Fruit fly (Drosophila melanogaster) whole organism, embryonic: Measurements from ENCODE around the gene CG6142.

Experiments used
- Adf1 ChIP-seq: fragments of 200-800 bp; sonication (Bioruptor generic); IDR thresholded peaks from 2 replicates; pipeline ENCODE4 v1.3.6; 2022; ENCODE audit warnings: missing biosample characterization, missing genetic modification characterization
- Asciz ChIP-seq: fragments of 200-800 bp; sonication (Bioruptor generic); optimal IDR thresholded peaks from 2 replicates; lab custom pipeline; 2017; ENCODE audit warnings: missing biosample characterization, mild to moderate bottlenecking, missing genetic modification characterization, missing genetic modification reagents
- Atf6 ChIP-seq: fragments of 200-800 bp; sonication (Bioruptor generic); IDR thresholded peaks from 2 replicates; pipeline ENCODE4 v1.3.6; 2022; ENCODE audit warnings: missing biosample characterization, missing genetic modification characterization
- CG10431 ChIP-seq: fragments of 200-800 bp; sonication (Bioruptor generic); optimal IDR thresholded peaks from 3 replicates; lab custom pipeline; 2018; ENCODE audit warnings: missing biosample characterization, mild to moderate bottlenecking, missing genetic modification characterization
- CG10654 ChIP-seq: fragments of 200-800 bp; sonication (Bioruptor generic); optimal IDR thresholded peaks from 2 replicates; lab custom pipeline; 2016; ENCODE audit warnings: missing biosample characterization, missing genetic modification characterization
- CG11247 ChIP-seq: fragments of 200-800 bp; sonication (Bioruptor generic); IDR thresholded peaks from 2 replicates; pipeline ENCODE4 v1.3.6; 2022; ENCODE audit warnings: missing biosample characterization, missing genetic modification characterization
- CG11504 ChIP-seq: fragments of 200-800 bp; sonication (Bioruptor generic); optimal IDR thresholded peaks from 3 replicates; lab custom pipeline; 2019; ENCODE audit warnings: missing biosample characterization, mild to moderate bottlenecking, missing genetic modification characterization, moderate library complexity
- CG1603 ChIP-seq: fragments of 200-800 bp; sonication (Bioruptor generic); optimal IDR thresholded peaks from 2 replicates; lab custom pipeline; 2019; ENCODE audit warnings: missing biosample characterization, mild to moderate bottlenecking, missing genetic modification characterization, moderate library complexity
- CG16863 ChIP-seq: fragments of 200-800 bp; sonication (Bioruptor generic); optimal IDR thresholded peaks from 3 replicates; lab custom pipeline; 2016; ENCODE audit warnings: missing biosample characterization, missing genetic modification characterization
- CG17186 ChIP-seq: fragments of 200-800 bp; sonication (Bioruptor generic); optimal IDR thresholded peaks from 3 replicates; lab custom pipeline; 2017; ENCODE audit warnings: missing biosample characterization, missing genetic modification reagents, missing genetic modification characterization
- CG2116 ChIP-seq: fragments of 200-800 bp; sonication (Bioruptor generic); optimal IDR thresholded peaks from 3 replicates; lab custom pipeline; 2018; ENCODE audit warnings: missing biosample characterization, mild to moderate bottlenecking, missing genetic modification characterization
- CG2712 ChIP-seq: fragments of 200-800 bp; optimal IDR thresholded peaks from 3 replicates; lab custom pipeline; 2019; ENCODE audit warnings: missing biosample characterization, mild to moderate bottlenecking, missing genetic modification characterization, moderate library complexity
- CG2889 ChIP-seq: fragments of 200-800 bp; sonication (Bioruptor generic); IDR thresholded peaks from 3 replicates; pipeline ENCODE4 v1.3.6; 2022; ENCODE audit warnings: missing biosample characterization, missing genetic modification characterization
- CG31224 ChIP-seq: fragments of 200-800 bp; sonication (Bioruptor generic); IDR thresholded peaks from 2 replicates; pipeline ENCODE4 v1.3.6; 2022; ENCODE audit warnings: missing biosample characterization, missing genetic modification characterization
- CG32767 ChIP-seq: fragments of 200-800 bp; sonication (Bioruptor generic); IDR thresholded peaks from 2 replicates; pipeline ENCODE4 v1.3.6; 2022; ENCODE audit warnings: missing biosample characterization, missing genetic modification characterization
- CG3407 ChIP-seq: fragments of 200-800 bp; sonication (Bioruptor generic); optimal IDR thresholded peaks from 2 replicates; lab custom pipeline; 2018; ENCODE audit warnings: missing biosample characterization, mild to moderate bottlenecking, missing genetic modification characterization
- CG4424 ChIP-seq: fragments of 200-800 bp; sonication (Bioruptor generic); optimal IDR thresholded peaks from 3 replicates; lab custom pipeline; 2016; ENCODE audit warnings: missing biosample characterization, missing genetic modification characterization
- CG7928 ChIP-seq: fragments of 200-800 bp; sonication (Bioruptor generic); optimal IDR thresholded peaks from 2 replicates; lab custom pipeline; 2017; ENCODE audit warnings: missing biosample characterization, mild to moderate bottlenecking, missing genetic modification characterization
- CG8924 ChIP-seq: fragments of 200-800 bp; optimal IDR thresholded peaks from 3 replicates; lab custom pipeline; 2019; ENCODE audit warnings: missing biosample characterization, mild to moderate bottlenecking, missing genetic modification characterization, moderate library complexity
- CG9215 ChIP-seq: fragments of 200-800 bp; sonication (Bioruptor generic); IDR thresholded peaks from 2 replicates; pipeline ENCODE4 v1.3.6; 2022; ENCODE audit warnings: missing biosample characterization, missing genetic modification characterization
- CG9797 ChIP-seq: fragments of 200-800 bp; sonication (Bioruptor generic); optimal IDR thresholded peaks from 3 replicates; lab custom pipeline; 2018; ENCODE audit warnings: missing biosample characterization, mild to moderate bottlenecking, missing genetic modification characterization
- CG9876 ChIP-seq: fragments of 200-800 bp; sonication (Bioruptor generic); optimal IDR thresholded peaks from 2 replicates; lab custom pipeline; 2016; ENCODE audit warnings: missing biosample characterization, missing genetic modification characterization
- CrebB ChIP-seq: fragments of 200-800 bp; sonication (Bioruptor generic); optimal IDR thresholded peaks from 3 replicates; lab custom pipeline; 2018; ENCODE audit warnings: missing biosample characterization, mild to moderate bottlenecking, missing genetic modification characterization
- HHEX ChIP-seq: fragments of 200-800 bp; sonication (Bioruptor generic); optimal IDR thresholded peaks from 3 replicates; lab custom pipeline; 2017; ENCODE audit warnings: missing biosample characterization, mild to moderate bottlenecking, missing genetic modification characterization, missing genetic modification reagents
- HLH3B ChIP-seq: fragments of 200-800 bp; sonication (Bioruptor generic); IDR thresholded peaks from 2 replicates; pipeline ENCODE4 v1.3.6; 2022; ENCODE audit warnings: missing biosample characterization, missing genetic modification characterization
- HmgD ChIP-seq: fragments of 200-800 bp; sonication (Bioruptor generic); optimal IDR thresholded peaks from 3 replicates; lab custom pipeline; 2016; ENCODE audit warnings: missing biosample characterization, missing genetic modification characterization
- Hr78 ChIP-seq, 2 experiments: fragments of 200-800 bp in 1 of 2; fragments of >200 bp in 1 of 2; sonication (Bioruptor generic) in 1 of 2; optimal IDR thresholded peaks; 2 replicates each; lab custom pipeline; 2017 to 2019; ENCODE audit warnings: missing biosample characterization in 2 of 2, missing genetic modification characterization in 2 of 2, mild to moderate bottlenecking in 1 of 2, moderate library complexity in 1 of 2
- Jarid2 ChIP-seq: fragments of 200-800 bp; sonication (Bioruptor generic); optimal IDR thresholded peaks from 3 replicates; lab custom pipeline; 2017; ENCODE audit warnings: mild to moderate bottlenecking, missing biosample characterization, missing genetic modification reagents, missing genetic modification characterization
- Mad ChIP-seq: fragments of 200-800 bp; sonication (Bioruptor generic); optimal IDR thresholded peaks from 2 replicates; lab custom pipeline; 2016; ENCODE audit warnings: missing biosample characterization, missing genetic modification characterization
- Neu2 ChIP-seq: fragments of 200-800 bp; sonication (Bioruptor generic); optimal IDR thresholded peaks from 3 replicates; lab custom pipeline; 2016; ENCODE audit warnings: missing biosample characterization, missing genetic modification characterization, borderline replicate concordance
- PHDP ChIP-seq: fragments of 200-800 bp; sonication (Bioruptor generic); optimal IDR thresholded peaks from 3 replicates; lab custom pipeline; 2018; ENCODE audit warnings: missing biosample characterization, mild to moderate bottlenecking, missing genetic modification characterization, moderate library complexity
- Side ChIP-seq: fragments of 200-800 bp; sonication (Bioruptor generic); optimal IDR thresholded peaks from 2 replicates; lab custom pipeline; 2016; ENCODE audit warnings: missing biosample characterization, missing genetic modification characterization
- Sry-δ ChIP-seq: fragments of 200-800 bp; sonication (Bioruptor generic); optimal IDR thresholded peaks from 2 replicates; lab custom pipeline; 2016; ENCODE audit warnings: missing biosample characterization, missing genetic modification characterization
- ash1 ChIP-seq: fragments of 200-800 bp; sonication (Bioruptor generic); optimal IDR thresholded peaks from 2 replicates; lab custom pipeline; 2018; ENCODE audit warnings: missing biosample characterization, mild to moderate bottlenecking, missing genetic modification characterization
- btn ChIP-seq: fragments of 200-800 bp; sonication (Bioruptor generic); optimal IDR thresholded peaks from 2 replicates; lab custom pipeline; 2016; ENCODE audit warnings: missing biosample characterization, missing genetic modification characterization
- gem ChIP-seq: fragments of 200-800 bp; sonication (Bioruptor generic); optimal IDR thresholded peaks from 2 replicates; lab custom pipeline; 2019; ENCODE audit warnings: missing biosample characterization, mild to moderate bottlenecking, missing genetic modification characterization, moderate library complexity
- jigr1 ChIP-seq: fragments of 200-800 bp; sonication (Bioruptor generic); IDR thresholded peaks from 3 replicates; pipeline ENCODE4 v1.3.6; 2022; ENCODE audit warnings: missing biosample characterization, missing genetic modification characterization
- lilli ChIP-seq: fragments of 200-800 bp; sonication (Bioruptor generic); optimal IDR thresholded peaks from 3 replicates; lab custom pipeline; 2016; ENCODE audit warnings: missing biosample characterization, missing genetic modification characterization
- lola ChIP-seq, 3 experiments: fragments of >200 bp in 2 of 3; fragments of 200-800 bp in 1 of 3; sonication (Bioruptor generic) in 1 of 3; optimal IDR thresholded peaks; 2 replicates each; lab custom pipeline; 2017 to 2019; ENCODE audit warnings: missing biosample characterization in 3 of 3, missing genetic modification characterization in 3 of 3, mild to moderate bottlenecking in 1 of 3, moderate library complexity in 1 of 3
- nmo ChIP-seq: fragments of 200-800 bp; sonication (Bioruptor generic); optimal IDR thresholded peaks from 2 replicates; lab custom pipeline; 2018; ENCODE audit warnings: missing biosample characterization, mild to moderate bottlenecking, missing genetic modification characterization, moderate library complexity
- onecut ChIP-seq: fragments of 200-800 bp; sonication (Bioruptor generic); IDR thresholded peaks from 2 replicates; pipeline ENCODE4 v1.3.6; 2022; ENCODE audit warnings: missing biosample characterization, missing genetic modification characterization
- sqz ChIP-seq: fragments of 200-800 bp; sonication (Bioruptor generic); optimal IDR thresholded peaks from 3 replicates; lab custom pipeline; 2018; ENCODE audit warnings: missing biosample characterization, mild to moderate bottlenecking, missing genetic modification characterization
- sr ChIP-seq: fragments of 200-800 bp; sonication (Bioruptor generic); IDR thresholded peaks from 3 replicates; pipeline ENCODE4 v1.3.6; 2022; ENCODE audit warnings: missing biosample characterization, missing genetic modification characterization
- sug ChIP-seq: fragments of 200-800 bp; optimal IDR thresholded peaks from 2 replicates; lab custom pipeline; 2019; ENCODE audit warnings: missing biosample characterization, mild to moderate bottlenecking, missing genetic modification characterization, moderate library complexity
- tna ChIP-seq: fragments of 200-800 bp; sonication (Bioruptor generic); IDR thresholded peaks from 2 replicates; pipeline ENCODE4 v1.3.6; 2022; ENCODE audit warnings: missing biosample characterization, missing genetic modification characterization; ENCODE audit not compliant: partially characterized antibody
- toy ChIP-seq: fragments of 200-800 bp; sonication (Bioruptor generic); IDR thresholded peaks from 2 replicates; pipeline ENCODE4 v1.3.6; 2022; ENCODE audit warnings: missing biosample characterization, missing genetic modification characterization
- vnd ChIP-seq: fragments of 200-800 bp; sonication (Bioruptor generic); IDR thresholded peaks from 3 replicates; pipeline ENCODE4 v1.3.6; 2022; ENCODE audit warnings: missing biosample characterization, missing genetic modification characterization; ENCODE audit not compliant: partially characterized antibody
- zen ChIP-seq: fragments of 200-800 bp; sonication (Bioruptor generic); optimal IDR thresholded peaks from 3 replicates; lab custom pipeline; 2018; ENCODE audit warnings: missing biosample characterization, mild to moderate bottlenecking, missing genetic modification characterization, moderate library complexity
- zf30C ChIP-seq: fragments of 200-800 bp; sonication (Bioruptor generic); optimal IDR thresholded peaks from 3 replicates; lab custom pipeline; 2018; ENCODE audit warnings: missing biosample characterization, mild to moderate bottlenecking, missing genetic modification characterization
- zfh1 ChIP-seq: fragments of 200-800 bp; sonication (Bioruptor generic); IDR thresholded peaks from 3 replicates; pipeline ENCODE4 v1.3.6; 2022; ENCODE audit warnings: missing biosample characterization, missing genetic modification characterization

CG6142 gene

dm6 chr3R:26105924-26106494 lies 26.9 kb upstream of the CG6142 start (continued):
- TF ChIP-seq Sry-δ (GFP tag; lab: Kevin White, UChicago) (no peak), PHDP (peak; percentile 52), zf30C (no peak), sqz (no peak), CG3407 (peak; percentile 9), zfh1 (GFP tag; lab: Robert Waterston, UW) (peak; percentile 65), vnd (no peak), onecut (GFP tag; lab: Robert Waterston, UW) (peak; percentile 4; the same call in 1 of the 2 replicates), CG32767 (no peak), nmo (GFP tag; lab: Kevin White, UChicago) (peak; percentile 54), sug (tag; lab: Kevin White, UChicago) (no peak), CG2712 (tag; lab: Kevin White, UChicago) (peak; percentile 14), CG17186 (GFP tag; lab: Kevin White, UChicago) (no peak), HLH3B (GFP tag; lab: Robert Waterston, UW) (peak; percentile 58), Neu2 (GFP tag; lab: Kevin White, UChicago) (no peak), Asciz (GFP tag; lab: Kevin White, UChicago) (no peak), Jarid2 (GFP tag; lab: Kevin White, UChicago) (no peak), CG9876 (no peak), zen (tag; lab: Kevin White, UChicago) (no peak), CG16863 (no peak), tna (GFP tag; lab: Robert Waterston, UW) (no peak), ash1 (no peak), CG7928 (GFP tag; lab: Kevin White, UChicago) (peak; percentile 40), CG11504 (tag; lab: Kevin White, UChicago) (peak; percentile 99), CG10431 (GFP tag; lab: Kevin White, UChicago) (no peak), CG10654 (GFP tag; lab: Kevin White, UChicago) (peak; percentile 49), CG2889 (GFP tag; lab: Robert Waterston, UW) (no peak), HHEX (GFP tag; lab: Kevin White, UChicago) (peak; percentile 79), Side (GFP tag; lab: Kevin White, UChicago) (no peak), CG11247 (GFP tag; lab: Robert Waterston, UW) (peak; percentile 82), btn (no peak), jigr1 (GFP tag; lab: Robert Waterston, UW) (no peak), Atf6 (GFP tag; lab: Robert Waterston, UW) (peak; percentile 74), HmgD (no peak), CG2116 (GFP tag; lab: Kevin White, UChicago) (no peak), CrebB (tag; lab: Kevin White, UChicago) (no peak), CG8924 (tag; lab: Kevin White, UChicago) (peak; percentile 31), Mad (GFP tag; lab: Kevin White, UChicago) (no peak), CG1603 (tag; lab: Kevin White, UChicago) (no peak), Adf1 (GFP tag; lab: Robert Waterston, UW) (no peak; the same call in 1 of the 2 replicates), gem (peak; percentile 73), sr (GFP tag; lab: Robert Waterston, UW) (no peak), CG4424 (GFP tag; lab: Kevin White, UChicago) (peak; percentile 35), CG9215 (GFP tag; lab: Robert Waterston, UW) (peak; percentile 59), CG9797 (no peak), lola (GFP tag; optimal IDR thresholded peaks at IDR 0.05; lab: Kevin White, UChicago) (no peak), toy (GFP tag; lab: Robert Waterston, UW) (0 out of 2 replicates have a peak, but pooled peaks have one; percentile 28), lilli (peak; percentile 32), CG31224 (GFP tag; lab: Robert Waterston, UW) (peak; percentile 81), Hr78 (GFP tag; optimal IDR thresholded peaks at IDR 0.05; lab: Kevin White, UChicago) (peak in 1 of 2 experiments; percentile 2)
